Worm (Caenorhabditis elegans) whole organism, late embryonic: ENCODE measurements around the gene Y51H4A.5.

Experiments
- ama-1 ChIP-seq: fragments of 150-350 bp; optimal IDR thresholded peaks from 2 replicates; lab custom pipeline; 2014
- ceh-22 ChIP-seq: sonication (generic microtip); optimal IDR thresholded peaks from 2 replicates; lab custom pipeline; 2017; ENCODE audit warnings: missing biosample characterization, missing genetic modification characterization
- lin-11 ChIP-seq: fragments of 200-800 bp; sonication (Bioruptor generic); optimal IDR thresholded peaks from 2 replicates; lab custom pipeline; 2018; ENCODE audit warnings: mild to moderate bottlenecking, missing genetic modification characterization, missing compliant biosample characterization
- nhr-232 ChIP-seq: sonication (generic microtip); optimal IDR thresholded peaks from 2 replicates; lab custom pipeline; 2016; ENCODE audit warnings: missing genetic modification characterization, missing compliant biosample characterization
- tbx-7 ChIP-seq: sonication (generic microtip); optimal IDR thresholded peaks from 2 replicates; lab custom pipeline; 2016; ENCODE audit warnings: missing genotype, missing genetic modification characterization, missing compliant biosample characterization
- unc-86 ChIP-seq: sonication (generic microtip); optimal IDR thresholded peaks from 2 replicates; lab custom pipeline; 2016; ENCODE audit warnings: missing genetic modification characterization, missing compliant biosample characterization

DNA sequence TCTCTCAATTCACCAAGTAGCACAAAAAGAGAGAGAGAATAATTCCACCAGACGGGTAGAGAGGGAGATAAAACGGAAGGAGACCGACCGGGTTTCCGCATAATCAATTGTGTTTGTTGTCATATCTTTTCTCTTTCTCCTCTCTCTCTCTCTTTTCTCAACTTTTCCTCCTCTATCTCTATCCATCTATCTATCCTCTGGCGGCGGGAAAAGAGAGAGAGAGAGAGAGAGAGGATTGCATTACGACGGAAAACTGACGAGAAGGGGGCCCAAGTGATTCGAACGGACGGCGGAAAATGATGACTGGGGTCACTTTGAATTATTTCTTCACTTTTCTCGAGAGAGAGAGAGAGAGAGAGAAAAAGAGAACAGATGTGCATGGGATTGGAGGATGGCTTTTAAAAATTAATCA is 27.9 kb downstream of the Y51H4A.5 start:
- TF ChIP-seq unc-86 (tag; lab: Kevin White, UChicago) (no peak), tbx-7 (tag; lab: Kevin White, UChicago) (no peak), ceh-22 (tag; lab: Kevin White, UChicago) (no peak), lin-11 (tag; lab: Kevin White, UChicago) (no peak), ama-1 (no peak), nhr-232 (tag; lab: Kevin White, UChicago) (no peak)
